Fruit fly (Drosophila melanogaster): ENCODE data around the gene CG10907.

Gene CG10907

dm6 chr3L:11800761-11801160, 7.4 kb downstream of the CG10907 start, which contains the start of gene Gcat:
TSS of gene Gcat (minus strand) at chr3L:11800861.
- TF ChIP-seq noc (tag; optimal IDR thresholded peaks at IDR 0.05) = no peak

dm6 chr3L:11801622-11802021, 8.3 kb downstream of the CG10907 start:
- no peak for TF ChIP-seq noc (tag; optimal IDR thresholded peaks at IDR 0.05)

- TF ChIP-seq noc (tag; optimal IDR thresholded peaks at IDR 0.05) = no peak
Observed at dm6 chr3L:11814655-11815054, 21.3 kb downstream of the CG10907 start, which contains the start of gene Cubn2. TSS of gene Cubn2 (minus strand) at chr3L:11814755.

dm6 chr3L:11815220-11815797, 22.0 kb downstream of the CG10907 start, which contains the start of gene CG14130:
TSS of gene CG14130 (plus strand) at chr3L:11815444.
- no peak for TF ChIP-seq noc (tag; optimal IDR thresholded peaks at IDR 0.05)

dm6 chr3L:11816641-11817040, 23.3 kb downstream of the CG10907 start:
- no peak for TF ChIP-seq noc (tag; optimal IDR thresholded peaks at IDR 0.05)

dm6 chr3L:11819639-11820456, 26.5 kb downstream of the CG10907 start:
- peak; percentile 55 for TF ChIP-seq noc (tag; optimal IDR thresholded peaks at IDR 0.05)

- no peak for TF ChIP-seq noc (tag; optimal IDR thresholded peaks at IDR 0.05)
Observed at dm6 chr3L:11821723-11822445, 28.6 kb downstream of the CG10907 start, which contains the start of the genes CG11597 and CG5946. TSS of gene CG11597 (minus strand) at chr3L:11822275. TSS of gene CG5946 (minus strand) at chr3L:11822275.

dm6 chr3L:11822446-11823334, 29.4 kb downstream of the CG10907 start, which contains the start of gene RpL10Ab:
TSS of gene RpL10Ab (plus strand) at chr3L:11822851.
- TF ChIP-seq noc (tag; optimal IDR thresholded peaks at IDR 0.05) = no peak

- TF ChIP-seq noc (tag; optimal IDR thresholded peaks at IDR 0.05) = no peak
Observed at dm6 chr3L:11825560-11826153, 32.3 kb downstream of the CG10907 start, which contains the start of gene CG32095. TSS of gene CG32095 (minus strand) at chr3L:11825732.

- no peak for TF ChIP-seq noc (tag; optimal IDR thresholded peaks at IDR 0.05)
Observed at dm6 chr3L:11828730-11829129, 35.4 kb downstream of the CG10907 start, which contains the start of gene CG7264. TSS of gene CG7264 (plus strand) at chr3L:11829030.

- TF ChIP-seq noc (tag; optimal IDR thresholded peaks at IDR 0.05) = no peak
Observed at dm6 chr3L:11831199-11831598, 37.9 kb downstream of the CG10907 start.

dm6 chr3L:11832360-11833295, 39.3 kb downstream of the CG10907 start:
- TF ChIP-seq noc (tag; optimal IDR thresholded peaks at IDR 0.05) = no peak

- no peak for TF ChIP-seq noc (tag; optimal IDR thresholded peaks at IDR 0.05)
Observed at dm6 chr3L:11833296-11833717, 40.0 kb downstream of the CG10907 start, which contains the start of gene CycA. TSS of gene CycA (minus strand) at chr3L:11833578.
